Worm (Caenorhabditis elegans): ENCODE data around the gene F14H8.8.

The F14H8.8 gene

DNA sequence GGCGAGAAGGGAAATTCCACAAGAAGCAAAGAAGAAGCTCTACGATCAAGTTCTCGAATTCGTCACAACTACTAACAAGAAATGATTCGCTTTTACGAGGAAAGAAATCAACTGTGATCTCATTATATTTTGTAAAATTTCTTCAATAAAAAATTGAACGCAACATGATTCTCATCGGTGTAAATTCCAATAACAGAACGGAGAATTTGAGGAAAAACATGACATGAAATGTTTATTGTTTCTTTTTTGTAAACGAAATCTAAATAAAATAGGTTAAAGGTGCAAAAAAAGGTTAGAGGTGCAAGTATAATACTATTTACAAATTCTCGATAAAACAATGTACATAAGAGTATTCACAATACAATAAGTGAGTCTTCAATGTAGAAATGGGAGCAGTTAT lies 37.8 kb upstream of the F14H8.8 start:
- TF ChIP-seq vab-7 (GFP tag; IDR thresholded peaks at IDR 0.05): no peak
- no peak for TF ChIP-seq hlh-30 (tag; optimal IDR thresholded peaks at IDR 0.05; ENCODE audit: insufficient read depth)
- no peak for TF ChIP-seq nhr-42 (GFP tag; IDR thresholded peaks at IDR 0.05)
- no peak for TF ChIP-seq F37D6.2 (tag; optimal IDR thresholded peaks at IDR 0.05)
- peak; percentile 46; the same call in 1 of the 2 replicates for TF ChIP-seq Y48G9A.11 (GFP tag; IDR thresholded peaks at IDR 0.05)
- peak; percentile 1 for TF ChIP-seq unc-130 (GFP tag; optimal IDR thresholded peaks at IDR 0.05)
- TF ChIP-seq nhr-111 (GFP tag; optimal IDR thresholded peaks at IDR 0.05): no peak
- TF ChIP-seq lin-13 (GFP tag; optimal IDR thresholded peaks at IDR 0.05): no peak
- TF ChIP-seq skn-1 (tag; optimal IDR thresholded peaks at IDR 0.05): no peak
- TF ChIP-seq F26F4.8 (GFP tag; conservative IDR thresholded peaks at IDR 0.05): no peak
- no peak for TF ChIP-seq lir-3 (tag; optimal IDR thresholded peaks at IDR 0.05)
- TF ChIP-seq set-16 (GFP tag; IDR thresholded peaks at IDR 0.05): no peak
- TF ChIP-seq aha-1 (tag): peak; percentile 75
- TF ChIP-seq lin-1 (GFP tag; IDR thresholded peaks at IDR 0.05): no peak
- no peak for TF ChIP-seq madf-9 (GFP tag; conservative IDR thresholded peaks at IDR 0.05)
- TF ChIP-seq hif-1 (tag; optimal IDR thresholded peaks at IDR 0.05): no peak
- no peak for TF ChIP-seq ZK546.5 (tag; optimal IDR thresholded peaks at IDR 0.05)
- TF ChIP-seq F49E8.2 (tag; optimal IDR thresholded peaks at IDR 0.05; ENCODE audit: borderline replicate concordance): peak; percentile 16
- no peak for TF ChIP-seq ZK337.2 (GFP tag; IDR thresholded peaks at IDR 0.05)
- TF ChIP-seq ceh-28 (tag; optimal IDR thresholded peaks at IDR 0.05): no peak
- no peak for TF ChIP-seq unc-39 (tag; optimal IDR thresholded peaks at IDR 0.05)
- no peak for TF ChIP-seq lsy-2 (tag; optimal IDR thresholded peaks at IDR 0.05)

DNA sequence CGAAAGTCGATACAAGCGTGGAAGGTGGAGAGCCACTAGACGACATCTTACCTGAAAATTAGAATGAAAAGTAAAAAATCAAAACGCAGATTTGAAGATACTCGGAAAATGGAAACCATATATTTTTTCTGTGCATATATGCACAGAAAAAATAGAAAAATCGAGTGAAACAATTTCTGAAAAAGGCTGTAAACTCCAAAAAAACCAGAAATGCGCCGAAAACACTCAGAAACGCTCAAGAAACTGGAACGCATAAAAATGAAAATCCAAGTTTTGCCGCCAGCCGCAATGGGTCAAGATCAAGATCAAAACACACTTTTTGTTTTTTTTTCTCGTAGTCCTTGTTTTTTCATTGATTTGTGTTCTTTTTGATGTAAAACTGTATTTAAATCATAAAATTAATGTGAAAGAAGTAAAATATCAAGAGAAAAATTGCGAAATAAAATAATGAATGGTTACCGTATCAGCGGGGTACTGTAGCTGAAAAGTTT lies 36.6 kb upstream of the F14H8.8 start, which contains the start of gene T01C3.3:
T01C3.3 (minus strand) TSS at position 51 of the 491 bp plus-strand sequence.
- TF ChIP-seq unc-130 (GFP tag; optimal IDR thresholded peaks at IDR 0.05) (peak; percentile 59), lin-38 (GFP tag; IDR thresholded peaks at IDR 0.05) (peak; percentile 63), mep-1 (tag; optimal IDR thresholded peaks at IDR 0.05) (no peak), Y48G9A.11 (GFP tag; IDR thresholded peaks at IDR 0.05) (peak; percentile 81)

DNA sequence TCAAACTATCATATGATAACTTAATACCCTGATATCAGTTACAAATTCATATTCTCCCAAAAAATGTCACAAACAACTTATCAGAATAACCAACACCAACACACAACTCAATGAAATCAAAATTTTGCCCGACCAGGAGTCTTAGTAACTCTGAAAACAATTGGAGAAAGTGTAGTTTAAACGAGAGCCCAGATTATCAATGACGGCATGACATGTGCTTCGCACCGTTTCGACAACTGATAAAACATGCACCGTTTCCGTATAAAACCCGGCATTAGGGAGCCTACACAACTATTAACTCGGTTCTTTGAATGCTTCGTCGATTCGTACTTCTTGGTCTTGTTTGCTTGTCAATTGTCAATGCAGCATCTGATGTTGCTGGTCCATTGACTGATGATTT lies 35.6 kb upstream of the F14H8.8 start, which contains the start of gene fil-1:
fil-1 (plus strand) TSS at position 219 of the 400 bp plus-strand sequence.
- TF ChIP-seq daf-16 (GFP tag; optimal IDR thresholded peaks at IDR 0.05) (no peak), daf-16 (tag; optimal IDR thresholded peaks at IDR 0.05) (peak; percentile 88), mxl-3 (GFP tag; optimal IDR thresholded peaks at IDR 0.05) (peak; percentile 52), skn-1 (tag; optimal IDR thresholded peaks at IDR 0.05) (no peak), hlh-11 (tag; optimal IDR thresholded peaks at IDR 0.05) (peak; percentile 34), spr-1 (tag; optimal IDR thresholded peaks at IDR 0.05) (no peak), php-3 (GFP tag; IDR thresholded peaks at IDR 0.05) (no peak), hif-1 (tag; optimal IDR thresholded peaks at IDR 0.05) (no peak), mdt-29 (GFP tag; IDR thresholded peaks at IDR 0.05) (no peak), nhr-25 (tag; optimal IDR thresholded peaks at IDR 0.05; ENCODE audit: borderline replicate concordance, insufficient read depth) (no peak), nhr-111 (GFP tag; optimal IDR thresholded peaks at IDR 0.05) (no peak), ceh-20 (GFP tag; IDR thresholded peaks at IDR 0.05) (no peak), Y48G9A.11 (GFP tag; IDR thresholded peaks at IDR 0.05) (no peak), egl-43 (GFP tag; IDR thresholded peaks at IDR 0.05) (no peak), zfp-3 (GFP tag; conservative IDR thresholded peaks at IDR 0.05) (no peak), hlh-30 (tag; optimal IDR thresholded peaks at IDR 0.05; ENCODE audit: insufficient read depth) (no peak), ceh-28 (tag; optimal IDR thresholded peaks at IDR 0.05) (no peak), lin-13 (GFP tag; optimal IDR thresholded peaks at IDR 0.05) (no peak), duxl-1 (tag; optimal IDR thresholded peaks at IDR 0.05; ENCODE audit: poor library complexity) (no peak), ama-1 (optimal IDR thresholded peaks at IDR 0.05) (no peak), D1046.2 (GFP tag; IDR thresholded peaks at IDR 0.05) (no peak), F10B5.3 (tag; optimal IDR thresholded peaks at IDR 0.05) (no peak), nhr-28 (tag; optimal IDR thresholded peaks at IDR 0.05) (peak; percentile 59), snpc-1.2 (GFP tag; IDR thresholded peaks at IDR 0.05) (no peak), arid-1 (GFP tag; conservative IDR thresholded peaks at IDR 0.05) (no peak), daf-19 (GFP tag; conservative IDR thresholded peaks at IDR 0.05) (no peak), sdz-12 (GFP tag; optimal IDR thresholded peaks at IDR 0.05) (no peak), dve-1 (tag; optimal IDR thresholded peaks at IDR 0.05; ENCODE audit: insufficient read depth) (peak; percentile 26), dmd-6 (GFP tag; IDR thresholded peaks at IDR 0.05) (peak; percentile 65)
